Fruit fly (Drosophila melanogaster): Measurements from ENCODE around the gene CG31342.

CG31342 gene

dm6 chr3R:13009595-13009994, 23.8 kb downstream of the CG31342 start, which contains the start of gene CG11656:
TSS of gene CG11656 (plus strand) at chr3R:13009895.
- TF ChIP-seq psq (optimal IDR thresholded peaks at IDR 0.05) (no peak), insv (optimal IDR thresholded peaks at IDR 0.05) (no peak), h (optimal IDR thresholded peaks at IDR 0.05) (no peak), Myc (optimal IDR thresholded peaks at IDR 0.05) (no peak), Sin3A (optimal IDR thresholded peaks at IDR 0.05) (no peak), ttk (optimal IDR thresholded peaks at IDR 0.05) (no peak)

- TF ChIP-seq ttk (optimal IDR thresholded peaks at IDR 0.05): no peak
Measured at dm6 chr3R:13010905-13011620, 25.2 kb downstream of the CG31342 start, which contains the start of gene CG8031. TSS of gene CG8031 (minus strand) at chr3R:13011310.

- no peak for TF ChIP-seq psq (optimal IDR thresholded peaks at IDR 0.05)
- no peak for TF ChIP-seq insv (optimal IDR thresholded peaks at IDR 0.05)
- TF ChIP-seq h (optimal IDR thresholded peaks at IDR 0.05): no peak
- TF ChIP-seq Sin3A (optimal IDR thresholded peaks at IDR 0.05): no peak
- no peak for TF ChIP-seq ttk (optimal IDR thresholded peaks at IDR 0.05)
- TF ChIP-seq Myc (optimal IDR thresholded peaks at IDR 0.05): no peak
Measured at dm6 chr3R:13011621-13011963, 25.8 kb downstream of the CG31342 start, which contains the start of gene CtBP. TSS of gene CtBP (plus strand) at chr3R:13011649.

- no peak for TF ChIP-seq psq (optimal IDR thresholded peaks at IDR 0.05)
- no peak for TF ChIP-seq h (optimal IDR thresholded peaks at IDR 0.05)
- TF ChIP-seq Sin3A (optimal IDR thresholded peaks at IDR 0.05): no peak
- TF ChIP-seq insv (optimal IDR thresholded peaks at IDR 0.05): no peak
- no peak for TF ChIP-seq ttk (optimal IDR thresholded peaks at IDR 0.05)
- TF ChIP-seq Myc (optimal IDR thresholded peaks at IDR 0.05): no peak
Measured at dm6 chr3R:13012351-13012750, 26.5 kb downstream of the CG31342 start.

dm6 chr3R:13012990-13013389, 27.1 kb downstream of the CG31342 start:
- TF ChIP-seq Sin3A (optimal IDR thresholded peaks at IDR 0.05): no peak
- TF ChIP-seq ttk (optimal IDR thresholded peaks at IDR 0.05): no peak
- no peak for TF ChIP-seq psq (optimal IDR thresholded peaks at IDR 0.05)
- TF ChIP-seq Myc (optimal IDR thresholded peaks at IDR 0.05): no peak
- no peak for TF ChIP-seq h (optimal IDR thresholded peaks at IDR 0.05)
- TF ChIP-seq insv (optimal IDR thresholded peaks at IDR 0.05): no peak

- TF ChIP-seq Sin3A (optimal IDR thresholded peaks at IDR 0.05): no peak
- no peak for TF ChIP-seq h (optimal IDR thresholded peaks at IDR 0.05)
- TF ChIP-seq Myc (optimal IDR thresholded peaks at IDR 0.05): no peak
- TF ChIP-seq psq (optimal IDR thresholded peaks at IDR 0.05): no peak
- TF ChIP-seq insv (optimal IDR thresholded peaks at IDR 0.05): no peak
- no peak for TF ChIP-seq ttk (optimal IDR thresholded peaks at IDR 0.05)
Measured at dm6 chr3R:13014168-13014881, 28.5 kb downstream of the CG31342 start.

dm6 chr3R:13015402-13015801, 29.6 kb downstream of the CG31342 start:
- TF ChIP-seq ttk (optimal IDR thresholded peaks at IDR 0.05): no peak

dm6 chr3R:13015811-13016766, 30.2 kb downstream of the CG31342 start:
- TF ChIP-seq Myc (optimal IDR thresholded peaks at IDR 0.05) (no peak), ttk (optimal IDR thresholded peaks at IDR 0.05) (no peak), h (optimal IDR thresholded peaks at IDR 0.05) (no peak), psq (optimal IDR thresholded peaks at IDR 0.05) (no peak), Sin3A (optimal IDR thresholded peaks at IDR 0.05) (no peak), insv (optimal IDR thresholded peaks at IDR 0.05) (no peak)

- TF ChIP-seq ttk (optimal IDR thresholded peaks at IDR 0.05): no peak
- no peak for TF ChIP-seq h (optimal IDR thresholded peaks at IDR 0.05)
- no peak for TF ChIP-seq insv (optimal IDR thresholded peaks at IDR 0.05)
Measured at dm6 chr3R:13017623-13018036, 31.8 kb downstream of the CG31342 start.

- TF ChIP-seq psq (optimal IDR thresholded peaks at IDR 0.05): no peak
- TF ChIP-seq ttk (optimal IDR thresholded peaks at IDR 0.05): no peak
- TF ChIP-seq Myc (optimal IDR thresholded peaks at IDR 0.05): no peak
- no peak for TF ChIP-seq Sin3A (optimal IDR thresholded peaks at IDR 0.05)
- no peak for TF ChIP-seq h (optimal IDR thresholded peaks at IDR 0.05)
- no peak for TF ChIP-seq insv (optimal IDR thresholded peaks at IDR 0.05)
Measured at dm6 chr3R:13018284-13018900, 32.6 kb downstream of the CG31342 start.

- TF ChIP-seq h (optimal IDR thresholded peaks at IDR 0.05): no peak
- TF ChIP-seq Myc (optimal IDR thresholded peaks at IDR 0.05): no peak
- TF ChIP-seq Sin3A (optimal IDR thresholded peaks at IDR 0.05): no peak
- no peak for TF ChIP-seq psq (optimal IDR thresholded peaks at IDR 0.05)
- TF ChIP-seq insv (optimal IDR thresholded peaks at IDR 0.05): no peak
- no peak for TF ChIP-seq ttk (optimal IDR thresholded peaks at IDR 0.05)
Measured at dm6 chr3R:13018995-13019394, 33.2 kb downstream of the CG31342 start.
